Worm (Caenorhabditis elegans) whole organism, young adult: ENCODE results near the gene pitr-6.

Experiments used
- B0035.1 ChIP-seq: sonication (generic microtip); optimal IDR thresholded peaks from 2 replicates; lab custom pipeline; 2016; ENCODE audit warnings: missing genetic modification characterization, mild to moderate bottlenecking, missing compliant biosample characterization, missing genotype, missing genetic modification reagents
- F22D6.2 ChIP-seq: sonication (generic microtip); optimal IDR thresholded peaks from 2 replicates; lab custom pipeline; 2016; ENCODE audit warnings: mild to moderate bottlenecking, missing genetic modification characterization, missing compliant biosample characterization
- F23B12.7 ChIP-seq: sonication (generic microtip); optimal IDR thresholded peaks from 2 replicates; lab custom pipeline; 2017; ENCODE audit warnings: missing genetic modification characterization, mild to moderate bottlenecking, missing compliant biosample characterization, antibody characterized with exemption, moderate library complexity; ENCODE audit not compliant: insufficient read depth
- F37B4.10 ChIP-seq: fragments of 200-800 bp; sonication (Bioruptor generic); IDR thresholded peaks from 2 replicates; pipeline ENCODE4 v1.3.6; 2022; ENCODE audit warnings: missing genetic modification characterization, missing compliant biosample characterization
- F57C9.4 ChIP-seq: sonication (generic microtip); optimal IDR thresholded peaks from 2 replicates; lab custom pipeline; 2017; ENCODE audit warnings: mild to moderate bottlenecking, missing genetic modification characterization, missing compliant biosample characterization
- T26A5.8 ChIP-seq: sonication (generic microtip); optimal IDR thresholded peaks from 2 replicates; lab custom pipeline; 2016; ENCODE audit warnings: missing genetic modification characterization, missing compliant biosample characterization
- Y79H2A.3 ChIP-seq: fragments of 200-800 bp; sonication (Bioruptor generic); conservative IDR thresholded peaks from 2 replicates; pipeline ENCODE4 v1.3.6; 2022; ENCODE audit warnings: missing genetic modification reagents, missing genetic modification characterization, missing compliant biosample characterization
- akir-1 ChIP-seq: fragments of 200-800 bp; sonication (Bioruptor generic); optimal IDR thresholded peaks from 2 replicates; lab custom pipeline; 2018; ENCODE audit warnings: mild to moderate bottlenecking, missing genetic modification characterization, moderate library complexity, missing compliant biosample characterization
- aptf-2 ChIP-seq: fragments of 200-800 bp; sonication (Bioruptor generic); conservative IDR thresholded peaks from 2 replicates; pipeline ENCODE4 v1.3.6; 2022; ENCODE audit warnings: missing genetic modification reagents, missing genetic modification characterization, missing compliant biosample characterization
- aptf-3 ChIP-seq: fragments of 200-800 bp; sonication (Bioruptor generic); IDR thresholded peaks from 2 replicates; pipeline ENCODE4 v1.3.6; 2022; ENCODE audit warnings: missing genetic modification characterization, missing compliant biosample characterization
- attf-6 ChIP-seq: fragments of 200-800 bp; sonication (Bioruptor generic); IDR thresholded peaks from 2 replicates; pipeline ENCODE4 v1.3.6; 2022; ENCODE audit warnings: missing genetic modification reagents, missing genetic modification characterization, missing compliant biosample characterization
- bed-1 ChIP-seq: fragments of 200-800 bp; sonication (Bioruptor generic); IDR thresholded peaks from 2 replicates; pipeline ENCODE4 v1.3.6; 2022; ENCODE audit warnings: missing genetic modification reagents, missing genetic modification characterization, missing compliant biosample characterization
- bed-2 ChIP-seq: fragments of 200-800 bp; sonication (Bioruptor generic); IDR thresholded peaks from 2 replicates; pipeline ENCODE4 v1.3.6; 2022; ENCODE audit warnings: missing genetic modification reagents, missing genetic modification characterization, missing compliant biosample characterization
- cebp-1 ChIP-seq, 2 experiments: fragments of 200-800 bp in 1 of 2; sonication (Bioruptor generic) in 1 of 2; sonication (generic microtip) in 1 of 2; IDR thresholded peaks in 1 of 2; optimal IDR thresholded peaks in 1 of 2; 2 replicates each; pipeline versions ENCODE4 v1.3.6 to Lab custom; 2017 to 2022; ENCODE audit warnings: missing compliant biosample characterization in 2 of 2, missing genetic modification characterization in 2 of 2, mild to moderate bottlenecking in 1 of 2, missing genetic modification reagents in 1 of 2, moderate library complexity in 1 of 2
- cebp-2 ChIP-seq: fragments of 200-800 bp; sonication (Bioruptor generic); IDR thresholded peaks from 2 replicates; pipeline ENCODE4 v1.3.6; 2022; ENCODE audit warnings: missing genetic modification characterization, missing compliant biosample characterization
- die-1 ChIP-seq: sonication (generic microtip); optimal IDR thresholded peaks from 2 replicates; lab custom pipeline; 2016; ENCODE audit warnings: missing genotype, mild to moderate bottlenecking, missing genetic modification characterization, missing compliant biosample characterization
- dox-1 ChIP-seq: fragments of 200-800 bp; sonication (Bioruptor generic); IDR thresholded peaks from 2 replicates; pipeline ENCODE4 v1.3.6; 2022; ENCODE audit warnings: missing genetic modification reagents, missing genetic modification characterization, missing compliant biosample characterization
- egl-44 ChIP-seq: fragments of 200-800 bp; sonication (Bioruptor generic); IDR thresholded peaks from 2 replicates; pipeline ENCODE4 v1.3.6; 2022; ENCODE audit warnings: missing genetic modification reagents, missing genetic modification characterization, missing compliant biosample characterization
- ekl-4 ChIP-seq: fragments of 200-800 bp; sonication (Bioruptor generic); IDR thresholded peaks from 2 replicates; pipeline ENCODE4 v1.3.6; 2022; ENCODE audit warnings: missing genetic modification reagents, missing genetic modification characterization, missing compliant biosample characterization
- him-1 ChIP-seq: sonication (generic microtip); optimal IDR thresholded peaks from 2 replicates; lab custom pipeline; 2016; ENCODE audit warnings: missing genotype, missing genetic modification reagents, missing genetic modification characterization, missing compliant biosample characterization
- lag-1 ChIP-seq: fragments of 200-800 bp; sonication (Bioruptor generic); IDR thresholded peaks from 2 replicates; pipeline ENCODE4 v1.3.6; 2022; ENCODE audit warnings: missing genetic modification reagents, missing genetic modification characterization, missing compliant biosample characterization
- madf-6 ChIP-seq: fragments of 200-800 bp; sonication (Bioruptor generic); IDR thresholded peaks from 2 replicates; pipeline ENCODE4 v1.3.6; 2022; ENCODE audit warnings: missing genetic modification reagents, missing genetic modification characterization, missing compliant biosample characterization
- nfya-2 ChIP-seq: fragments of 200-800 bp; sonication (Bioruptor generic); IDR thresholded peaks from 2 replicates; pipeline ENCODE4 v1.3.6; 2022; ENCODE audit warnings: missing genetic modification reagents, missing genetic modification characterization, missing compliant biosample characterization
- nfyb-1 ChIP-seq: fragments of 200-800 bp; sonication (Bioruptor generic); IDR thresholded peaks from 2 replicates; pipeline ENCODE4 v1.3.6; 2022; ENCODE audit warnings: missing genetic modification reagents, missing genetic modification characterization, missing compliant biosample characterization
- pbrm-1 ChIP-seq: fragments of 200-800 bp; sonication (Bioruptor generic); IDR thresholded peaks from 2 replicates; pipeline ENCODE4 v1.3.6; 2022; ENCODE audit warnings: missing genetic modification reagents, missing genetic modification characterization, missing compliant biosample characterization
- sea-2 ChIP-seq: fragments of 200-800 bp; sonication (Bioruptor generic); IDR thresholded peaks from 2 replicates; pipeline ENCODE4 v1.3.6; 2022; ENCODE audit warnings: missing genetic modification characterization, missing compliant biosample characterization
- snpc-1.3 ChIP-seq: sonication (generic microtip); optimal IDR thresholded peaks from 2 replicates; lab custom pipeline; 2017; ENCODE audit warnings: missing genetic modification characterization, mild to moderate bottlenecking, missing compliant biosample characterization, antibody characterized with exemption, moderate library complexity, missing genotype, missing genetic modification reagents; ENCODE audit not compliant: insufficient read depth
- snpc-4 ChIP-seq, 5 experiments: fragments of 150-350 bp in 1 of 5; sonication (generic microtip) in 4 of 5; optimal IDR thresholded peaks; 2 replicates each; lab custom pipeline; 2014 to 2018; ENCODE audit warnings: missing genetic modification characterization in 5 of 5, missing biosample characterization in 3 of 5, antibody characterized with exemption in 2 of 5, mild to moderate bottlenecking in 2 of 5, missing compliant biosample characterization in 2 of 5, missing genotype in 2 of 5, moderate library complexity in 2 of 5, missing genetic modification reagents in 1 of 5
- somi-1 ChIP-seq: fragments of 200-800 bp; sonication (Bioruptor generic); optimal IDR thresholded peaks from 2 replicates; lab custom pipeline; 2018; ENCODE audit warnings: mild to moderate bottlenecking, missing genetic modification characterization, missing compliant biosample characterization
- sptf-2 ChIP-seq: fragments of 200-800 bp; sonication (Bioruptor generic); optimal IDR thresholded peaks from 2 replicates; lab custom pipeline; 2018; ENCODE audit warnings: mild to moderate bottlenecking, missing genetic modification characterization, missing compliant biosample characterization
- unc-62 ChIP-seq: fragments of 150-350 bp; optimal IDR thresholded peaks from 2 replicates; lab custom pipeline; 2014; ENCODE audit warnings: missing biosample characterization, missing genetic modification reagents, missing genetic modification characterization
- xnd-1 ChIP-seq: sonication (generic microtip); optimal IDR thresholded peaks from 2 replicates; lab custom pipeline; 2016; ENCODE audit warnings: missing genotype, missing genetic modification reagents, missing genetic modification characterization, missing compliant biosample characterization
- zfh-2 ChIP-seq: fragments of 200-800 bp; sonication (Bioruptor generic); conservative IDR thresholded peaks from 2 replicates; pipeline ENCODE4 v1.3.6; 2022; ENCODE audit warnings: missing genetic modification reagents, missing genetic modification characterization, missing compliant biosample characterization
- ztf-25 ChIP-seq: fragments of 200-800 bp; sonication (Bioruptor generic); IDR thresholded peaks from 2 replicates; pipeline ENCODE4 v1.3.6; 2022; ENCODE audit warnings: missing genetic modification reagents, missing genetic modification characterization, missing compliant biosample characterization
- ztf-26 ChIP-seq: sonication (generic microtip); optimal IDR thresholded peaks from 2 replicates; lab custom pipeline; 2017; ENCODE audit warnings: missing genetic modification characterization, missing compliant biosample characterization
- ztf-28 ChIP-seq: fragments of 200-800 bp; sonication (Bioruptor generic); IDR thresholded peaks from 2 replicates; pipeline ENCODE4 v1.3.6; 2022; ENCODE audit warnings: missing genetic modification reagents, missing genetic modification characterization, missing compliant biosample characterization

pitr-6 gene

ce11 chrII:12473406-12473805 lies 28.3 kb downstream of the pitr-6 start, which contains the start of gene srg-17:
srg-17 (plus strand) TSS chrII:12473706.
- TF ChIP-seq T26A5.8 = no peak
- no peak for TF ChIP-seq dox-1 (GFP tag; lab: Robert Waterston, UW)
- TF ChIP-seq Y79H2A.3 = no peak
- no peak for TF ChIP-seq F57C9.4
- TF ChIP-seq B0035.1 (tag; lab: Kevin White, UChicago) = no peak

- no peak for TF ChIP-seq nfyb-1 (GFP tag; lab: Robert Waterston, UW)
- no peak for TF ChIP-seq akir-1 (GFP tag; lab: Kevin White, UChicago)
These were observed 35.7 kb downstream of the pitr-6 start, which contains the start of gene arrd-9 for ce11 chrII:12480811-12481210. arrd-9 (minus strand) TSS chrII:12480911.

- TF ChIP-seq sea-2 (GFP tag; lab: Robert Waterston, UW) = no peak
- TF ChIP-seq cebp-1 (GFP tag; IDR thresholded peaks at IDR 0.05; lab: Robert Waterston, UW) = no peak
- no peak for TF ChIP-seq cebp-1 (tag; optimal IDR thresholded peaks at IDR 0.05; lab: Kevin White, UChicago)
- TF ChIP-seq ztf-28 (GFP tag; lab: Robert Waterston, UW) = no peak
- TF ChIP-seq B0035.1 (tag; lab: Kevin White, UChicago) = no peak
- no peak for TF ChIP-seq F37B4.10 (GFP tag; lab: Robert Waterston, UW)
- no peak for TF ChIP-seq lag-1
- no peak for TF ChIP-seq nfya-2 (GFP tag; lab: Robert Waterston, UW)
- no peak for TF ChIP-seq unc-62 (GFP tag; lab: Kevin White, UChicago)
- TF ChIP-seq cebp-2 (GFP tag; lab: Robert Waterston, UW) = no peak
- no peak for TF ChIP-seq bed-1 (GFP tag; lab: Robert Waterston, UW)
- no peak for TF ChIP-seq snpc-1.3 (tag; lab: Kevin White, UChicago)
- TF ChIP-seq zfh-2 (GFP tag; lab: Robert Waterston, UW) = no peak
- TF ChIP-seq F22D6.2 (tag; lab: Kevin White, UChicago) = no peak
- TF ChIP-seq somi-1 (GFP tag; lab: Kevin White, UChicago) = no peak
- no peak for TF ChIP-seq attf-6 (GFP tag; lab: Robert Waterston, UW)
- no peak for TF ChIP-seq F23B12.7 (tag; lab: Kevin White, UChicago)
- TF ChIP-seq ekl-4 (GFP tag; lab: Robert Waterston, UW) = no peak
- TF ChIP-seq xnd-1 = no peak
These were observed 36.5 kb downstream of the pitr-6 start for ce11 chrII:12481645-12482044.

ce11 chrII:12482622-12483021 lies 37.5 kb downstream of the pitr-6 start, which contains the start of gene fbxb-102:
fbxb-102 (plus strand) TSS chrII:12482922.
- TF ChIP-seq snpc-4 (GFP tag; optimal IDR thresholded peaks at IDR 0.05; lab: Kevin White, UChicago) = no peak
- no peak for TF ChIP-seq snpc-4 (tag; optimal IDR thresholded peaks at IDR 0.05; lab: Kevin White, UChicago)
- no peak for TF ChIP-seq him-1

ce11 chrII:12485060-12485459 lies 39.9 kb downstream of the pitr-6 start, which contains the start of gene F15A4.10:
F15A4.10 (minus strand) TSS chrII:12485160.
- TF ChIP-seq aptf-3 (no peak), egl-44 (GFP tag; lab: Robert Waterston, UW) (no peak), xnd-1 (no peak), ztf-26 (no peak), pbrm-1 (GFP tag; lab: Robert Waterston, UW) (no peak), ztf-25 (GFP tag; lab: Robert Waterston, UW) (no peak), die-1 (tag; lab: Kevin White, UChicago) (no peak), sptf-2 (GFP tag; lab: Kevin White, UChicago) (no peak), snpc-4 (GFP tag; optimal IDR thresholded peaks at IDR 0.05; lab: Kevin White, UChicago) (no peak), snpc-4 (tag; optimal IDR thresholded peaks at IDR 0.05; lab: Kevin White, UChicago) (no peak), madf-6 (GFP tag; lab: Robert Waterston, UW) (no peak), aptf-2 (GFP tag; lab: Robert Waterston, UW) (no peak), bed-2 (no peak)
